Worm (Caenorhabditis elegans): ENCODE data around the gene slc-36.1.

DNA sequence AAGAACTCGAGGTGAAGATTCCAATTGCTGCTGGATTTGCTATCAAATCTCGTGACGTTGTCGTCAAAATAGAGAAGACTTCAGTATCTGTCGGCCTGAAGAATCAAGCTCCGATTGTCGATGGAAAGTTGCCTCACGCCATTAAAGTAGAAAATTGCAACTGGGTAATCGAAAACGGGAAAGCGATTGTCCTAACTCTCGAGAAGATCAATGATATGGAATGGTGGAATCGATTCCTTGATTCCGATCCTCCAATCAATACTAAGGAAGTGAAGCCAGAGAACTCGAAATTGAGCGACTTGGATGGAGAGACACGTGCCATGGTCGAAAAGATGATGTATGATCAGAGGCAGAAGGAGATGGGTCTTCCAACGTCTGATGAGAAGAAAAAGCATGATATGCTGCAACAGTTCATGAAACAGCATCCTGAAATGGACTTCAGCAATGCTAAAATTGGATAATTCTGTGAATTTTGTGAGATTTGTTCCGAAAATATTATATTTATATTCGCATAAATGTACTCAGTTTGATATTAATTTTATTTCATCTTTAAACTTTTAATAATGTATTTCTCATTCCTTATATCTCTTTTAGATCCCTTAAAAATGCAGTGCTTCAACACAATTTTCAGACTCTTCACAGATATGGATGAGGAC, 34.9 kb downstream of the slc-36.1 start, which contains the start of gene dro-1:
- TF ChIP-seq tbx-2 (tag; optimal IDR thresholded peaks at IDR 0.05) (no peak), unc-3 (GFP tag; conservative IDR thresholded peaks at IDR 0.05) (no peak), unc-3 (tag; optimal IDR thresholded peaks at IDR 0.05) (no peak), pha-4 (tag; optimal IDR thresholded peaks at IDR 0.05) (no peak), ama-1 (optimal IDR thresholded peaks at IDR 0.05) (no peak), npax-4 (tag; optimal IDR thresholded peaks at IDR 0.05) (no peak), T23F11.4 (GFP tag; optimal IDR thresholded peaks at IDR 0.05) (no peak)

Measured in whole organism, late embryonic.